Fruit fly (Drosophila melanogaster) whole organism, wandering third instar larva: ENCODE results near the gene Tim17b1.

Experiments used
- Abd-B ChIP-seq: fragments of >200 bp; optimal IDR thresholded peaks from 2 replicates; lab custom pipeline; 2017; ENCODE audit warnings: missing biosample characterization, missing genetic modification characterization
- Dif ChIP-seq: fragments of 200-275, 200-300 bp; sonication (Bioruptor generic); optimal IDR thresholded peaks from 2 replicates; lab custom pipeline; 2018; ENCODE audit warnings: missing biosample characterization, missing genetic modification characterization; ENCODE audit not compliant: partially characterized antibody
- Hnf4 ChIP-seq: fragments of 200-800 bp; sonication (Bioruptor generic); optimal IDR thresholded peaks from 2 replicates; lab custom pipeline; 2016; ENCODE audit warnings: missing biosample characterization, mild to moderate bottlenecking, missing genetic modification characterization
- ey ChIP-seq: fragments of 200-800 bp; sonication (Bioruptor generic); optimal IDR thresholded peaks from 2 replicates; lab custom pipeline; 2016; ENCODE audit warnings: missing biosample characterization, missing genetic modification characterization
- h ChIP-seq: fragments of 200-800 bp; sonication (Bioruptor generic); optimal IDR thresholded peaks from 3 replicates; lab custom pipeline; 2016; ENCODE audit warnings: missing biosample characterization, mild to moderate bottlenecking, missing genetic modification characterization
- lola ChIP-seq: fragments of >200 bp; optimal IDR thresholded peaks from 2 replicates; lab custom pipeline; 2017; ENCODE audit warnings: missing biosample characterization, missing genetic modification characterization
- psq ChIP-seq: fragments of 200-800 bp; sonication (Bioruptor generic); optimal IDR thresholded peaks from 3 replicates; lab custom pipeline; 2017; ENCODE audit warnings: missing biosample characterization, mild to moderate bottlenecking, missing genetic modification characterization, moderate library complexity

DNA sequence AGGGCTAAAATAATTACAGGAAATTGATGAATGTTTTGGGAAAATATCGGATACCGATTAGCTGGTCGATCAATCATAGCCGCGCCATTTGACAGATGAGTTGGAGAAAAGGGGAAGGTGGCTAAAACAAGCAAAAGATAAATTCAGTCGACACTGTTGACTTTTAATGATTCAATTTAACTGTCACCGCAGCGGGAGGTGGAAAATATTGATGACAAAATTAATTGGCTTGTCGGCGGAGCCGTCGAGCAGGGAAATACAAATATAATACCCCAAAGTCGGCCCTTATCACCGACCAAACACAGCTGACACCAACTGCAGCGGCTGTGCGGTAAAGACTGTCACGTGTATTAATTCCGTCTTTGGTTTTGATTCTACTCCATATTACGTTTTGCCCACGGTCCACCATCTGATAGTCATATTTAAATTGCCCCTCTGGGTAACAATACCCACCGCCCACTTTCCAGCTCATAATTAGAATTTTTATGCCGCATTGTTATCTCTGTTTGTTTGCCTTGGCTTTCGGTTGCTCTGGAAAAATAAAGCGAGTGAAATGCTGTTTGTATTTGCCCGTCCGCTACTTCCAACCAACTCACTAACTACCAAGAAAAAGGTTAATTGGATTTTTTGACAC, 6.0 kb downstream of the Tim17b1 start:
- TF ChIP-seq h (GFP tag; lab: Kevin White, UChicago) (no peak), Dif (no peak), Hnf4 (GFP tag; lab: Kevin White, UChicago) (no peak), ey (GFP tag; lab: Kevin White, UChicago) (no peak), lola (GFP tag; lab: Kevin White, UChicago) (no peak), Abd-B (GFP tag; lab: Kevin White, UChicago) (no peak), psq (GFP tag; lab: Kevin White, UChicago) (no peak)
